Fruit fly (Drosophila melanogaster) Kc167 (cell line): ENCODE results near the gene Tpi.

Source experiments
- Myc ChIP-seq: fragments of >200 bp; optimal IDR thresholded peaks from 2 replicates; lab custom pipeline; 2017; ENCODE audit warnings: missing external identifiers
- Sin3A ChIP-seq: fragments of >200 bp; optimal IDR thresholded peaks from 2 replicates; lab custom pipeline; 2018; ENCODE audit warnings: missing external identifiers
- h ChIP-seq: fragments of >200 bp; optimal IDR thresholded peaks from 3 replicates; lab custom pipeline; 2018; ENCODE audit warnings: missing external identifiers
- insv ChIP-seq: fragments of >200 bp; optimal IDR thresholded peaks from 3 replicates; lab custom pipeline; 2018; ENCODE audit warnings: missing external identifiers
- psq ChIP-seq: fragments of >200 bp; optimal IDR thresholded peaks from 2 replicates; lab custom pipeline; 2017; ENCODE audit warnings: missing external identifiers
- ttk ChIP-seq: sonication (Bioruptor generic); optimal IDR thresholded peaks from 2 replicates; lab custom pipeline; 2017; ENCODE audit warnings: missing external identifiers

DNA sequence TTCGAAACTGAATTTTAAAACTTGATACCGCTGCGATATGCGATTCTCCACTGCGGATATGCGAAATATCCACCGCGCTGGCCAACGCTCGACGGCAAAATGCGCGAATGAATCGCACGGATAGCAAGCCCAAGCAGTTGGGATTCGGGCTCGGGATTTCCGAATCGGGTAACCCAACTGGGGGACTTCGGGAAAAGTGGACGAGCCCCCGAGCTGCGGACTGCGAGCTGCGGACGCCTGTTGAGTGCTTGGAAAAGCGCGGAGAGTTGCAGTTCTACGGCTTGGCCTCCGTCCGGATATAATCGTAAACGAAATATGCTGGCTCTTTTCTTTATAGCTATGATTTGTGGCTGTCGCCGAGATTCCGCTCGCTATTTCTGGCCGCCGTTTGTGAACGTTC is 15.1 kb upstream of the Tpi start, which contains the start of gene AdoR:
- TF ChIP-seq h = no peak
- TF ChIP-seq psq = no peak
- no peak for TF ChIP-seq Sin3A (lab: Kevin White, UChicago)
- TF ChIP-seq ttk = no peak
- TF ChIP-seq insv (lab: Kevin White, UChicago) = no peak
- TF ChIP-seq Myc (lab: Kevin White, UChicago) = no peak
